Worm (Caenorhabditis elegans) whole organism, L3 larva: ENCODE results near the gene gtf-2H2C.

Source experiments
- ceh-82 ChIP-seq: fragments of 150-350 bp; optimal IDR thresholded peaks from 2 replicates; lab custom pipeline; 2014; ENCODE audit warnings: missing biosample characterization, missing genetic modification characterization
- daf-12 ChIP-seq: fragments of 150-350 bp; optimal IDR thresholded peaks from 2 replicates; lab custom pipeline; 2014; ENCODE audit warnings: missing biosample characterization, missing genetic modification reagents, missing genetic modification characterization
- elt-2 ChIP-seq: sonication (generic microtip); optimal IDR thresholded peaks from 2 replicates; lab custom pipeline; 2016; ENCODE audit warnings: missing genetic modification reagents, mild to moderate bottlenecking, missing genetic modification characterization, missing compliant biosample characterization
- fos-1 ChIP-seq: fragments of 150-350 bp; optimal IDR thresholded peaks from 2 replicates; lab custom pipeline; 2014; ENCODE audit warnings: missing biosample characterization, missing genetic modification characterization
- nhr-11 ChIP-seq: fragments of 150-350 bp; optimal IDR thresholded peaks from 2 replicates; lab custom pipeline; 2014; ENCODE audit warnings: missing biosample characterization, missing genetic modification characterization
- nhr-28 ChIP-seq: fragments of 150-350 bp; optimal IDR thresholded peaks from 2 replicates; lab custom pipeline; 2014; ENCODE audit warnings: missing biosample characterization, missing genetic modification characterization
- nhr-77 ChIP-seq: fragments of 150-350 bp; optimal IDR thresholded peaks from 2 replicates; lab custom pipeline; 2014; ENCODE audit warnings: missing biosample characterization, missing genetic modification characterization
- sea-2 ChIP-seq: fragments of 150-350 bp; sonication (generic microtip); optimal IDR thresholded peaks from 4 replicates; lab custom pipeline; 2014; ENCODE audit warnings: missing biosample characterization, missing genetic modification reagents, missing genetic modification characterization
- unc-39 ChIP-seq: sonication (generic microtip); optimal IDR thresholded peaks from 4 replicates; lab custom pipeline; 2017; ENCODE audit warnings: missing biosample characterization, missing genetic modification characterization
- unc-62 ChIP-seq: fragments of 150-350 bp; sonication (generic microtip); optimal IDR thresholded peaks from 4 replicates; lab custom pipeline; 2014; ENCODE audit warnings: missing biosample characterization, missing genetic modification reagents, missing genetic modification characterization

DNA sequence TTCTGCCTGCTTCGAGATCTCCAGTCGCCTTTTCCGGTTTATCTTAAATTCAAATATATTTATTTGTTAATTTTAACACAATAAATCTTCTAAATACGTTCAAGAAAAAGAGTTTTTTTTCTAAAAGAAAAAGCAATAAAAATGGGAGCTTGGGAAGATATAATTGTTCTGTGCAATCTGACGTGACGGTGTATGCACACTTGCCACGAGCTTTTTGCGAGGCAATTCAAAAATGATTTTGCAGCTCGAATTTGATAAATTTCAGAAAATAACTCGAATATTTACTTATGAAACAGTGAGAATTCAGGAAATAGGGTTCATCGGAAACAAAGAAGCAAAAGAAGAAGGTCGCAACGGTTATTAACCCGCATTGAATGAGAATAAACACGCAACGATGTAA lies 2.5 kb upstream of the gtf-2H2C start:
- no peak for TF ChIP-seq unc-62 (GFP tag; lab: Kevin White, UChicago)
- no peak for TF ChIP-seq nhr-77 (tag; lab: Kevin White, UChicago)
- no peak for TF ChIP-seq ceh-82 (tag; lab: Kevin White, UChicago)
- no peak for TF ChIP-seq sea-2 (GFP tag; lab: Kevin White, UChicago)
- TF ChIP-seq unc-39 (tag; lab: Kevin White, UChicago): no peak
- TF ChIP-seq nhr-11 (tag; lab: Kevin White, UChicago): no peak
- no peak for TF ChIP-seq daf-12 (tag; lab: Kevin White, UChicago)
- TF ChIP-seq elt-2 (tag; lab: Kevin White, UChicago): no peak
- TF ChIP-seq nhr-28: no peak
- no peak for TF ChIP-seq fos-1 (tag; lab: Kevin White, UChicago)
